Fruit fly (Drosophila melanogaster) whole organism, embryonic: ENCODE data around the gene CG5934.

ENCODE experiments used
- Abd-B ChIP-seq: fragments of 200-800 bp; sonication (Bioruptor generic); optimal IDR thresholded peaks from 2 replicates; lab custom pipeline; 2018; ENCODE audit warnings: missing biosample characterization, mild to moderate bottlenecking, missing genetic modification characterization, moderate library complexity
- CG11085 ChIP-seq: fragments of 200-800 bp; sonication (Bioruptor generic); IDR thresholded peaks from 2 replicates; pipeline ENCODE4 v1.3.6; 2022; ENCODE audit warnings: missing biosample characterization, missing genetic modification characterization
- CG11695 ChIP-seq: fragments of 200-800 bp; sonication (Bioruptor generic); IDR thresholded peaks from 3 replicates; pipeline ENCODE4 v1.3.6; 2022; ENCODE audit warnings: missing biosample characterization, missing genetic modification characterization
- CG13123 ChIP-seq: fragments of 200-800 bp; sonication (Bioruptor generic); optimal IDR thresholded peaks from 2 replicates; lab custom pipeline; 2016; ENCODE audit warnings: missing biosample characterization, missing genetic modification characterization
- CG13287 ChIP-seq: fragments of 200-800 bp; sonication (Bioruptor generic); IDR thresholded peaks from 2 replicates; pipeline ENCODE4 v1.3.6; 2022; ENCODE audit warnings: missing biosample characterization, missing genetic modification characterization; ENCODE audit not compliant: partially characterized antibody
- CG14710 ChIP-seq: fragments of 200-800 bp; sonication (Bioruptor generic); optimal IDR thresholded peaks from 3 replicates; lab custom pipeline; 2019; ENCODE audit warnings: missing biosample characterization, mild to moderate bottlenecking, missing genetic modification characterization, moderate library complexity
- CG15269 ChIP-seq: fragments of 200-800 bp; sonication (Bioruptor generic); optimal IDR thresholded peaks from 2 replicates; lab custom pipeline; 2018; ENCODE audit warnings: missing biosample characterization, mild to moderate bottlenecking, missing genetic modification characterization, moderate library complexity
- CG15514 ChIP-seq: fragments of 200-800 bp; sonication (Bioruptor generic); optimal IDR thresholded peaks from 3 replicates; lab custom pipeline; 2017; ENCODE audit warnings: missing biosample characterization, missing genetic modification characterization, mild to moderate bottlenecking, moderate library complexity, missing genetic modification reagents
- CG31224 ChIP-seq: fragments of 200-800 bp; sonication (Bioruptor generic); IDR thresholded peaks from 2 replicates; pipeline ENCODE4 v1.3.6; 2022; ENCODE audit warnings: missing biosample characterization, missing genetic modification characterization
- CG3838 ChIP-seq: fragments of 200-800 bp; sonication (Bioruptor generic); optimal IDR thresholded peaks from 3 replicates; lab custom pipeline; 2016; ENCODE audit warnings: missing biosample characterization, missing genetic modification characterization
- CG4328 ChIP-seq: fragments of 200-800 bp; sonication (Bioruptor generic); optimal IDR thresholded peaks from 3 replicates; lab custom pipeline; 2017; ENCODE audit warnings: missing biosample characterization, missing genetic modification reagents, missing genetic modification characterization
- CG4360 ChIP-seq: fragments of 200-800 bp; sonication (Bioruptor generic); IDR thresholded peaks from 2 replicates; pipeline ENCODE4 v1.3.6; 2022; ENCODE audit warnings: missing biosample characterization, missing genetic modification characterization
- CG4707 ChIP-seq: fragments of 200-800 bp; sonication (Bioruptor generic); optimal IDR thresholded peaks from 2 replicates; lab custom pipeline; 2018; ENCODE audit warnings: missing biosample characterization, mild to moderate bottlenecking, missing genetic modification characterization, moderate library complexity
- CG4854 ChIP-seq: fragments of 200-800 bp; sonication (Bioruptor generic); optimal IDR thresholded peaks from 2 replicates; lab custom pipeline; 2016; ENCODE audit warnings: missing biosample characterization, missing genetic modification characterization, inconsistent platforms
- CG5180 ChIP-seq: fragments of 200-800 bp; sonication (Bioruptor generic); optimal IDR thresholded peaks from 3 replicates; lab custom pipeline; 2017; ENCODE audit warnings: missing biosample characterization, missing genetic modification characterization, mild to moderate bottlenecking, moderate library complexity, missing genetic modification reagents
- CG6689 ChIP-seq: fragments of 200-800 bp; sonication (Bioruptor generic); IDR thresholded peaks from 2 replicates; pipeline ENCODE4 v1.3.6; 2022; ENCODE audit warnings: missing biosample characterization, missing genetic modification characterization
- CG8359 ChIP-seq: fragments of 200-800 bp; sonication (Bioruptor generic); optimal IDR thresholded peaks from 2 replicates; lab custom pipeline; 2017; ENCODE audit warnings: missing biosample characterization, mild to moderate bottlenecking, missing genetic modification characterization, borderline replicate concordance
- CG9817 ChIP-seq: fragments of 200-800 bp; sonication (Bioruptor generic); optimal IDR thresholded peaks from 2 replicates; lab custom pipeline; 2018; ENCODE audit warnings: missing biosample characterization, mild to moderate bottlenecking, missing genetic modification characterization, moderate library complexity
- CG9932 ChIP-seq: fragments of 200-800 bp; sonication (Bioruptor generic); IDR thresholded peaks from 2 replicates; pipeline ENCODE4 v1.3.6; 2022; ENCODE audit warnings: missing biosample characterization, missing genetic modification characterization
- Eip74EF ChIP-seq, 2 experiments: fragments of 200-800 bp in 1 of 2; fragments of >200 bp in 1 of 2; sonication (Bioruptor generic) in 1 of 2; optimal IDR thresholded peaks; 2 replicates each; lab custom pipeline; 2017 to 2019; ENCODE audit warnings: missing biosample characterization in 2 of 2, missing genetic modification characterization in 2 of 2, mild to moderate bottlenecking in 1 of 2, moderate library complexity in 1 of 2
- Fer1 ChIP-seq: fragments of 200-800 bp; sonication (Bioruptor generic); optimal IDR thresholded peaks from 2 replicates; lab custom pipeline; 2017; ENCODE audit warnings: missing biosample characterization, mild to moderate bottlenecking, missing genetic modification characterization
- Gug ChIP-seq: fragments of 200-800 bp; sonication (Bioruptor generic); IDR thresholded peaks from 4 replicates; pipeline ENCODE4 v1.3.6; 2022; ENCODE audit warnings: missing biosample characterization, missing genetic modification characterization
- Hey ChIP-seq: fragments of 200-800 bp; sonication (Bioruptor generic); optimal IDR thresholded peaks from 3 replicates; lab custom pipeline; 2018; ENCODE audit warnings: missing biosample characterization, mild to moderate bottlenecking, missing genetic modification characterization
- Hsf ChIP-seq: fragments of 200-800 bp; sonication (Bioruptor generic); optimal IDR thresholded peaks from 3 replicates; lab custom pipeline; 2016; ENCODE audit warnings: missing biosample characterization, missing genetic modification characterization
- Myb ChIP-seq: fragments of 200-800 bp; sonication (Bioruptor generic); optimal IDR thresholded peaks from 2 replicates; lab custom pipeline; 2016; ENCODE audit warnings: missing biosample characterization, missing genetic modification characterization
- Scr ChIP-seq: fragments of 200-800 bp; sonication (Bioruptor generic); IDR thresholded peaks from 2 replicates; pipeline ENCODE4 v1.3.6; 2022; ENCODE audit warnings: missing biosample characterization, missing genetic modification characterization; ENCODE audit not compliant: partially characterized antibody
- ap ChIP-seq: fragments of 200-800 bp; sonication (Bioruptor generic); IDR thresholded peaks from 2 replicates; pipeline ENCODE4 v1.3.6; 2022; ENCODE audit warnings: missing biosample characterization, missing genetic modification characterization
- bbx ChIP-seq: fragments of 200-800 bp; sonication (Bioruptor generic); IDR thresholded peaks from 2 replicates; pipeline ENCODE4 v1.3.6; 2022; ENCODE audit warnings: missing biosample characterization, missing genetic modification characterization; ENCODE audit not compliant: partially characterized antibody
- bsh ChIP-seq, 2 experiments: fragments of 200-800 bp; sonication (Bioruptor generic); optimal IDR thresholded peaks; 2 replicates each; lab custom pipeline; 2017 to 2018; ENCODE audit warnings: mild to moderate bottlenecking in 2 of 2, missing biosample characterization in 2 of 2, missing genetic modification characterization in 2 of 2, moderate library complexity in 1 of 2
- da ChIP-seq: fragments of 200-800 bp; sonication (Bioruptor generic); optimal IDR thresholded peaks from 2 replicates; lab custom pipeline; 2016; ENCODE audit warnings: missing biosample characterization, missing genetic modification characterization
- dimm ChIP-seq: fragments of 200-800 bp; sonication (Bioruptor generic); IDR thresholded peaks from 2 replicates; pipeline ENCODE4 v1.3.6; 2022; ENCODE audit warnings: missing biosample characterization, missing genetic modification characterization
- ewg ChIP-seq: fragments of 200-800 bp; sonication (Bioruptor generic); optimal IDR thresholded peaks from 3 replicates; lab custom pipeline; 2017; ENCODE audit warnings: mild to moderate bottlenecking, missing biosample characterization, missing genetic modification reagents, missing genetic modification characterization
- inv ChIP-seq: fragments of 200-800 bp; sonication (Bioruptor generic); IDR thresholded peaks from 2 replicates; pipeline ENCODE4 v1.3.6; 2022; ENCODE audit warnings: missing biosample characterization, missing genetic modification characterization; ENCODE audit not compliant: partially characterized antibody
- lbe ChIP-seq: fragments of 200-800 bp; sonication (Bioruptor generic); optimal IDR thresholded peaks from 2 replicates; lab custom pipeline; 2016; ENCODE audit warnings: missing biosample characterization, mild to moderate bottlenecking, missing genetic modification characterization
- lov ChIP-seq, 2 experiments: fragments of 200-800 bp in 1 of 2; fragments of >200 bp in 1 of 2; sonication (Bioruptor generic) in 1 of 2; IDR thresholded peaks in 1 of 2; optimal IDR thresholded peaks in 1 of 2; 2 replicates in 1 of 2; 3 replicates in 1 of 2; pipeline versions ENCODE4 v1.3.6 to Lab custom; 2017 to 2022; ENCODE audit warnings: missing biosample characterization in 1 of 2, missing genetic modification characterization in 1 of 2
- onecut ChIP-seq: fragments of 200-800 bp; sonication (Bioruptor generic); IDR thresholded peaks from 2 replicates; pipeline ENCODE4 v1.3.6; 2022; ENCODE audit warnings: missing biosample characterization, missing genetic modification characterization
- sd ChIP-seq: fragments of 200-800 bp; sonication (Bioruptor generic); optimal IDR thresholded peaks from 3 replicates; lab custom pipeline; 2018; ENCODE audit warnings: missing biosample characterization, mild to moderate bottlenecking, missing genetic modification characterization, moderate library complexity
- seq ChIP-seq: fragments of 200-800 bp; sonication (Bioruptor generic); IDR thresholded peaks from 2 replicates; pipeline ENCODE4 v1.3.6; 2022; ENCODE audit warnings: missing biosample characterization, missing genetic modification characterization
- slou ChIP-seq: fragments of 200-800 bp; sonication (Bioruptor generic); optimal IDR thresholded peaks from 3 replicates; lab custom pipeline; 2016; ENCODE audit warnings: missing biosample characterization, missing genetic modification characterization
- ssp ChIP-seq: fragments of 200-800 bp; sonication (Bioruptor generic); IDR thresholded peaks from 2 replicates; pipeline ENCODE4 v1.3.6; 2022; ENCODE audit warnings: missing biosample characterization, missing genetic modification characterization
- stc ChIP-seq: fragments of 200-800 bp; sonication (Bioruptor generic); IDR thresholded peaks from 2 replicates; pipeline ENCODE4 v1.3.6; 2022; ENCODE audit warnings: missing biosample characterization, missing genetic modification characterization
- trem ChIP-seq: fragments of 200-800 bp; optimal IDR thresholded peaks from 3 replicates; lab custom pipeline; 2019; ENCODE audit warnings: missing biosample characterization, mild to moderate bottlenecking, missing genetic modification characterization, moderate library complexity
- twi ChIP-seq: fragments of 200-800 bp; optimal IDR thresholded peaks from 2 replicates; lab custom pipeline; 2019; ENCODE audit warnings: missing biosample characterization, mild to moderate bottlenecking, missing genetic modification characterization, moderate library complexity
- usp ChIP-seq: fragments of >200 bp; optimal IDR thresholded peaks from 2 replicates; lab custom pipeline; 2017; ENCODE audit warnings: missing biosample characterization, missing genetic modification characterization
- vfl ChIP-seq: fragments of 200-800 bp; sonication (Bioruptor generic); optimal IDR thresholded peaks from 2 replicates; lab custom pipeline; 2016; ENCODE audit warnings: missing biosample characterization, missing genetic modification characterization
- wek ChIP-seq: fragments of 200-800 bp; sonication (Bioruptor generic); optimal IDR thresholded peaks from 3 replicates; lab custom pipeline; 2018; ENCODE audit warnings: missing biosample characterization, mild to moderate bottlenecking, missing genetic modification characterization, moderate library complexity

The CG5934 gene

dm6 chr3R:27237980-27238379 lies 35.5 kb upstream of the CG5934 start (continued):
- TF ChIP-seq dimm (no peak), Hsf (GFP tag; lab: Kevin White, UChicago) (no peak), wek (GFP tag; lab: Kevin White, UChicago) (peak; percentile 82), lbe (GFP tag; lab: Kevin White, UChicago) (no peak), twi (tag; lab: Kevin White, UChicago) (no peak), ewg (GFP tag; lab: Kevin White, UChicago) (peak; percentile 7), CG5180 (GFP tag; lab: Kevin White, UChicago) (no peak), ap (GFP tag; lab: Robert Waterston, UW) (no peak), bsh (GFP tag; optimal IDR thresholded peaks at IDR 0.05; lab: Kevin White, UChicago) (no peak)

- TF ChIP-seq onecut (GFP tag; lab: Robert Waterston, UW), result no peak
- TF ChIP-seq CG15514 (GFP tag; lab: Kevin White, UChicago), result peak; percentile 88
- TF ChIP-seq Hey, result no peak
- peak; percentile 35 for TF ChIP-seq da (GFP tag; lab: Kevin White, UChicago)
- no peak for TF ChIP-seq CG31224 (GFP tag; lab: Robert Waterston, UW)
- TF ChIP-seq ssp (GFP tag; lab: Robert Waterston, UW), result 0 out of 2 replicates have a peak, but pooled peaks have one; percentile 30
- TF ChIP-seq bbx, result peak; percentile 89
- TF ChIP-seq stc, result no peak
- no peak for TF ChIP-seq CG13123 (GFP tag; lab: Kevin White, UChicago)
- TF ChIP-seq trem, result peak; percentile 66
- peak; percentile 74 for TF ChIP-seq Scr (GFP tag; lab: Robert Waterston, UW)
- no peak for TF ChIP-seq Gug (GFP tag; lab: Robert Waterston, UW)
- TF ChIP-seq usp (GFP tag; lab: Kevin White, UChicago), result no peak
- TF ChIP-seq Abd-B (GFP tag; lab: Kevin White, UChicago), result no peak
- TF ChIP-seq CG4360 (GFP tag; lab: Robert Waterston, UW), result no peak
- no peak for TF ChIP-seq CG8359
- TF ChIP-seq Fer1 (GFP tag; lab: Kevin White, UChicago), result no peak
- TF ChIP-seq vfl (GFP tag; lab: Kevin White, UChicago), result peak; percentile 13
- TF ChIP-seq CG11085, result no peak
- TF ChIP-seq CG11695, result 0 out of 3 replicates have a peak, but pooled peaks have one; percentile 26
- TF ChIP-seq seq (GFP tag; lab: Robert Waterston, UW), result no peak
- TF ChIP-seq CG4707 (GFP tag; lab: Kevin White, UChicago), result peak; percentile 10
- no peak for TF ChIP-seq CG15269 (tag; lab: Kevin White, UChicago)
- TF ChIP-seq CG9932 (GFP tag; lab: Robert Waterston, UW), result peak; percentile 42; the same call in 1 of the 2 replicates
- no peak for TF ChIP-seq sd
- TF ChIP-seq CG6689 (GFP tag; lab: Robert Waterston, UW), result no peak
- no peak for TF ChIP-seq CG4328 (GFP tag; lab: Kevin White, UChicago)
- no peak for TF ChIP-seq CG9817 (tag; lab: Kevin White, UChicago)
- TF ChIP-seq inv, result peak; percentile 60; the same call in 1 of the 2 replicates
- peak; percentile 88 for TF ChIP-seq CG13287 (GFP tag; lab: Robert Waterston, UW)
- TF ChIP-seq CG3838, result no peak
- no peak for TF ChIP-seq lov (optimal IDR thresholded peaks at IDR 0.05; lab: Kevin White, UChicago)
- TF ChIP-seq lov (GFP tag; IDR thresholded peaks at IDR 0.05; lab: Robert Waterston, UW), result no peak
- TF ChIP-seq Eip74EF (GFP tag; optimal IDR thresholded peaks at IDR 0.05; lab: Kevin White, UChicago), result no peak
- TF ChIP-seq CG14710 (tag; lab: Kevin White, UChicago), result peak; percentile 76
- no peak for TF ChIP-seq slou (GFP tag; lab: Kevin White, UChicago)
- no peak for TF ChIP-seq CG4854
- TF ChIP-seq Myb (GFP tag; lab: Kevin White, UChicago), result peak; percentile 67
These were observed 34.8 kb upstream of the CG5934 start, which contains the start of the genes CG31064 and PolA2 for dm6 chr3R:27238438-27239301. Gene CG31064 (minus strand): TSS chr3R:27239085. Gene PolA2 (plus strand): TSS chr3R:27239163.
